Fruit fly (Drosophila melanogaster): ENCODE measurements around the gene CG14408.

CG14408 gene

dm6 chrX:14831713-14832561, at the start of gene CG14408 (continued):
- 0 out of 3 replicates have a peak, but pooled peaks have one; percentile 31 for TF ChIP-seq Opbp (GFP tag; IDR thresholded peaks at IDR 0.05; ENCODE audit: partially characterized antibody)
- peak; percentile 66 for TF ChIP-seq BEAF-32 (GFP tag; optimal IDR thresholded peaks at IDR 0.05)
- peak; percentile 66; the same call in 1 of the 2 replicates for TF ChIP-seq amos (GFP tag; IDR thresholded peaks at IDR 0.05; ENCODE audit: partially characterized antibody)
- peak; percentile 91 for TF ChIP-seq kay (GFP tag; optimal IDR thresholded peaks at IDR 0.05)
- peak; percentile 20 for TF ChIP-seq CG2712 (tag; optimal IDR thresholded peaks at IDR 0.05)
- TF ChIP-seq CG4424 (GFP tag; optimal IDR thresholded peaks at IDR 0.05), result peak; percentile 0
- peak in 1 of 2 experiments; percentile 75 for TF ChIP-seq crp (GFP tag; optimal IDR thresholded peaks at IDR 0.05)
- peak; percentile 11 for TF ChIP-seq CG30403 (GFP tag; optimal IDR thresholded peaks at IDR 0.05)
- no peak for TF ChIP-seq CG10979 (tag; optimal IDR thresholded peaks at IDR 0.05)
- peak; percentile 66; the same call in 2 of the 3 replicates for TF ChIP-seq CG34224 (GFP tag; IDR thresholded peaks at IDR 0.05; ENCODE audit: partially characterized antibody)
- no peak for TF ChIP-seq CG5953 (GFP tag; IDR thresholded peaks at IDR 0.05)
- peak; percentile 76 for TF ChIP-seq CTCF (GFP tag; optimal IDR thresholded peaks at IDR 0.05)
- peak; percentile 40; the same call in 1 of the 3 replicates for TF ChIP-seq zen2 (GFP tag; IDR thresholded peaks at IDR 0.05; ENCODE audit: partially characterized antibody)
- TF ChIP-seq CG8290 (GFP tag; optimal IDR thresholded peaks at IDR 0.05), result no peak
- peak in 1 of 2 experiments; percentile 2 for TF ChIP-seq CG8290 (tag; optimal IDR thresholded peaks at IDR 0.05)
- TF ChIP-seq Bgb (GFP tag; IDR thresholded peaks at IDR 0.05; ENCODE audit: partially characterized antibody), result peak; percentile 43
- TF ChIP-seq Lim3 (GFP tag; IDR thresholded peaks at IDR 0.05), result no peak
- TF ChIP-seq ttk (GFP tag; IDR thresholded peaks at IDR 0.05), result no peak
- TF ChIP-seq CG11696 (GFP tag; IDR thresholded peaks at IDR 0.05), result no peak
- TF ChIP-seq esg (GFP tag; conservative IDR thresholded peaks at IDR 0.05), result no peak
- no peak for TF ChIP-seq CG9727 (GFP tag; optimal IDR thresholded peaks at IDR 0.05)
- peak; percentile 5 for TF ChIP-seq CG2120 (GFP tag; optimal IDR thresholded peaks at IDR 0.05)
- TF ChIP-seq CG15269 (tag; optimal IDR thresholded peaks at IDR 0.05), result peak; percentile 6
- TF ChIP-seq ssp (GFP tag; IDR thresholded peaks at IDR 0.05), result 0 out of 2 replicates have a peak, but pooled peaks have one; percentile 13
- no peak for TF ChIP-seq Hr51 (GFP tag; optimal IDR thresholded peaks at IDR 0.05)
- TF ChIP-seq CG4360 (GFP tag; IDR thresholded peaks at IDR 0.05), result no peak
- TF ChIP-seq CG31224 (GFP tag; IDR thresholded peaks at IDR 0.05), result no peak
- peak; percentile 7 for TF ChIP-seq Nf-YC (tag; optimal IDR thresholded peaks at IDR 0.05)
- peak; percentile 24; the same call in 1 of the 4 replicates for TF ChIP-seq chinmo (GFP tag; IDR thresholded peaks at IDR 0.05; ENCODE audit: partially characterized antibody)
- 0 out of 3 replicates have a peak, but pooled peaks have one; percentile 6 for TF ChIP-seq CG14860 (GFP tag; IDR thresholded peaks at IDR 0.05; ENCODE audit: partially characterized antibody)
- no peak for TF ChIP-seq vnd (GFP tag; IDR thresholded peaks at IDR 0.05; ENCODE audit: partially characterized antibody)
- no peak for TF ChIP-seq E2f1 (GFP tag; IDR thresholded peaks at IDR 0.05)
- peak; percentile 4 for TF ChIP-seq sug (tag; optimal IDR thresholded peaks at IDR 0.05)
- TF ChIP-seq BtbVII (GFP tag; optimal IDR thresholded peaks at IDR 0.05), result peak; percentile 20
- TF ChIP-seq pzg (GFP tag; optimal IDR thresholded peaks at IDR 0.05), result peak; percentile 10
- peak; percentile 9; the same call in 1 of the 3 replicates for TF ChIP-seq HLH4C (GFP tag; IDR thresholded peaks at IDR 0.05; ENCODE audit: partially characterized antibody)
- peak; percentile 50 for TF ChIP-seq gem (tag; optimal IDR thresholded peaks at IDR 0.05)
- peak; percentile 3 for TF ChIP-seq unpg (GFP tag; optimal IDR thresholded peaks at IDR 0.05)
- TF ChIP-seq CG30020 (tag; optimal IDR thresholded peaks at IDR 0.05), result peak; percentile 94
- TF ChIP-seq CG2116 (GFP tag; optimal IDR thresholded peaks at IDR 0.05), result peak; percentile 40
- no peak for TF ChIP-seq gfzf (GFP tag; optimal IDR thresholded peaks at IDR 0.05)

All from whole organism, embryonic.